Worm (Caenorhabditis elegans): Measurements from ENCODE around the gene nhr-28.

- TF ChIP-seq ama-1 (optimal IDR thresholded peaks at IDR 0.05) (no peak), elt-2 (tag; optimal IDR thresholded peaks at IDR 0.05) (no peak)
These were observed 26.4 kb upstream of the nhr-28 start, which contains the start of gene C11G6.2 for ce11 chrX:16328328-16328727.
